Fruit fly (Drosophila melanogaster): Measurements from ENCODE around the gene CG6761.

The CG6761 gene

dm6 chr3L:9726707-9727106 lies 23.3 kb upstream of the CG6761 start, which contains the start of gene Naa60 (continued):
- TF ChIP-seq slou (GFP tag; optimal IDR thresholded peaks at IDR 0.05) (no peak), CrebB (tag; optimal IDR thresholded peaks at IDR 0.05) (no peak), CG13775 (GFP tag; optimal IDR thresholded peaks at IDR 0.05) (no peak), CG8281 (tag; optimal IDR thresholded peaks at IDR 0.05) (no peak), ranshi (GFP tag; IDR thresholded peaks at IDR 0.05) (no peak), pzg (GFP tag; optimal IDR thresholded peaks at IDR 0.05) (peak; percentile 83), pros (GFP tag; optimal IDR thresholded peaks at IDR 0.05) (no peak), CG30020 (tag; optimal IDR thresholded peaks at IDR 0.05) (peak; percentile 8), CG11695 (GFP tag; IDR thresholded peaks at IDR 0.05) (no peak), CG33213 (GFP tag; optimal IDR thresholded peaks at IDR 0.05) (no peak), CG3726 (GFP tag; IDR thresholded peaks at IDR 0.05) (no peak), CG4707 (GFP tag; optimal IDR thresholded peaks at IDR 0.05) (no peak), chif (GFP tag; optimal IDR thresholded peaks at IDR 0.05) (no peak), CG6854 (GFP tag; optimal IDR thresholded peaks at IDR 0.05) (no peak), CG17361 (GFP tag; IDR thresholded peaks at IDR 0.05) (no peak), NK7.1 (GFP tag; optimal IDR thresholded peaks at IDR 0.05) (no peak), Dip2 (GFP tag; IDR thresholded peaks at IDR 0.05) (no peak), Awh (GFP tag; IDR thresholded peaks at IDR 0.05) (no peak), Oaz (GFP tag; IDR thresholded peaks at IDR 0.05) (no peak), CG1233 (GFP tag; optimal IDR thresholded peaks at IDR 0.05) (no peak), Rx (GFP tag; IDR thresholded peaks at IDR 0.05) (no peak), CG10267 (tag; optimal IDR thresholded peaks at IDR 0.05) (peak; percentile 47), jing (GFP tag; optimal IDR thresholded peaks at IDR 0.05) (no peak), GATAe (GFP tag; conservative IDR thresholded peaks at IDR 0.05) (no peak), z (GFP tag; IDR thresholded peaks at IDR 0.05) (no peak), NC2β (GFP tag; optimal IDR thresholded peaks at IDR 0.05) (no peak), CG12104 (GFP tag; optimal IDR thresholded peaks at IDR 0.05) (no peak), Antp (GFP tag; optimal IDR thresholded peaks at IDR 0.05) (no peak), CG2712 (tag; optimal IDR thresholded peaks at IDR 0.05) (peak; percentile 61), hb (GFP tag; IDR thresholded peaks at IDR 0.05; ENCODE audit: partially characterized antibody) (peak; percentile 70; the same call in 2 of the 3 replicates), cg (GFP tag; optimal IDR thresholded peaks at IDR 0.05) (no peak), CG4360 (GFP tag; IDR thresholded peaks at IDR 0.05) (no peak), CG6813 (GFP tag; optimal IDR thresholded peaks at IDR 0.05) (no peak), lola (GFP tag; optimal IDR thresholded peaks at IDR 0.05) (no peak), CG11723 (GFP tag; optimal IDR thresholded peaks at IDR 0.05) (no peak), slp2 (GFP tag; optimal IDR thresholded peaks at IDR 0.05) (no peak), CG10209 (GFP tag; optimal IDR thresholded peaks at IDR 0.05) (no peak), Drgx (GFP tag; IDR thresholded peaks at IDR 0.05) (no peak), Dll (GFP tag; IDR thresholded peaks at IDR 0.05; ENCODE audit: partially characterized antibody) (peak; percentile 93), Rfx (GFP tag; IDR thresholded peaks at IDR 0.05) (no peak), pan (optimal IDR thresholded peaks at IDR 0.05) (no peak), pan (GFP tag; optimal IDR thresholded peaks at IDR 0.05 in 1 of 2, IDR thresholded peaks at IDR 0.05 in 1 of 2) (no peak), TFAM (GFP tag; optimal IDR thresholded peaks at IDR 0.05) (no peak), CG4820 (GFP tag; optimal IDR thresholded peaks at IDR 0.05) (no peak), CG34376 (GFP tag; optimal IDR thresholded peaks at IDR 0.05) (no peak), Mrtf (GFP tag; IDR thresholded peaks at IDR 0.05) (no peak), stc (GFP tag; IDR thresholded peaks at IDR 0.05) (no peak), CG18011 (GFP tag; optimal IDR thresholded peaks at IDR 0.05) (no peak), CG42726 (GFP tag; IDR thresholded peaks at IDR 0.05; ENCODE audit: partially characterized antibody) (peak; percentile 82), btn (GFP tag; optimal IDR thresholded peaks at IDR 0.05) (no peak), Ets97D (GFP tag; optimal IDR thresholded peaks at IDR 0.05) (peak; percentile 0), mld (GFP tag; IDR thresholded peaks at IDR 0.05; ENCODE audit: partially characterized antibody) (peak; percentile 69)
